Worm (Caenorhabditis elegans) whole organism, early embryonic: ENCODE data around the gene efhc-1.

Source experiments
- ceh-36 ChIP-seq: sonication (generic microtip); optimal IDR thresholded peaks from 2 replicates; lab custom pipeline; 2016; ENCODE audit warnings: missing genetic modification characterization, inconsistent platforms, missing compliant biosample characterization
- flt-1 ChIP-seq: fragments of 200-800 bp; sonication (Bioruptor generic); IDR thresholded peaks from 2 replicates; pipeline ENCODE4 v1.3.6; 2022; ENCODE audit warnings: missing genetic modification characterization, missing compliant biosample characterization
- hmbx-1 ChIP-seq: sonication (generic microtip); optimal IDR thresholded peaks from 2 replicates; lab custom pipeline; 2016; ENCODE audit warnings: mild to moderate bottlenecking, missing genetic modification characterization, missing compliant biosample characterization
- hmg-4 ChIP-seq: fragments of 200-800 bp; sonication (Bioruptor generic); optimal IDR thresholded peaks from 2 replicates; lab custom pipeline; 2018; ENCODE audit warnings: mild to moderate bottlenecking, missing genetic modification characterization, missing compliant biosample characterization
- sea-1 ChIP-seq: fragments of 200-800 bp; sonication (Bioruptor generic); conservative IDR thresholded peaks from 2 replicates; pipeline ENCODE4 v1.3.6; 2022; ENCODE audit warnings: missing genetic modification characterization, missing compliant biosample characterization

DNA sequence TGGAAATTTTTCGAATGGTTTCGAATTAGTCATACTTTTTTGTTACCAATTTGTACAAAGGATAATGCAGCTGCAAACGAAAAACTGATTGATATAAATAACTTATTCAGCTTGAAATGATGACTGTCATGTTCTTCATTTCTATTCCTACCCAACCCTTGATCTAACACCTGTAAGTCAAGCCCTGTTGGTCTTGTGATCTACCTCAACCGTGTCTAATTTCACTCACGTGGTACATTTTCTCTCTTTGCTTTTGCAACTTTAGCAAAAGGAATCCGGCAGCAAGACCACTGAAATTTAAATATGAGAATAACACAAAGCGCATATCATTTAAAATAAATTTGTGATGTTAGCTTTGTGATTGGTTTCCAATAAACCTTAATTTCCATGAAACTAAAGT, 45.9 kb downstream of the efhc-1 start:
- no peak for TF ChIP-seq ceh-36 (tag; lab: Kevin White, UChicago)
- no peak for TF ChIP-seq hmg-4 (GFP tag; lab: Kevin White, UChicago)
- no peak for TF ChIP-seq sea-1 (GFP tag; lab: Robert Waterston, UW)
- TF ChIP-seq hmbx-1 (tag; lab: Kevin White, UChicago): no peak
- no peak for TF ChIP-seq flt-1 (GFP tag; lab: Robert Waterston, UW)
